Worm (Caenorhabditis elegans) whole organism, L4/young adult: Measurements from ENCODE around the gene C39E6.2.
A peak's percentile ranks its signal among the peaks of the same experiment; 100 is the strongest.

ENCODE experiments used
- W03F9.2 ChIP-seq: fragments of 150-350 bp; optimal IDR thresholded peaks from 2 replicates; lab custom pipeline; 2014; ENCODE audit warnings: missing biosample characterization, missing genetic modification characterization
- him-1 ChIP-seq: sonication (generic microtip); optimal IDR thresholded peaks from 2 replicates; lab custom pipeline; 2016; ENCODE audit warnings: missing genotype, missing genetic modification reagents, missing genetic modification characterization, missing compliant biosample characterization

DNA sequence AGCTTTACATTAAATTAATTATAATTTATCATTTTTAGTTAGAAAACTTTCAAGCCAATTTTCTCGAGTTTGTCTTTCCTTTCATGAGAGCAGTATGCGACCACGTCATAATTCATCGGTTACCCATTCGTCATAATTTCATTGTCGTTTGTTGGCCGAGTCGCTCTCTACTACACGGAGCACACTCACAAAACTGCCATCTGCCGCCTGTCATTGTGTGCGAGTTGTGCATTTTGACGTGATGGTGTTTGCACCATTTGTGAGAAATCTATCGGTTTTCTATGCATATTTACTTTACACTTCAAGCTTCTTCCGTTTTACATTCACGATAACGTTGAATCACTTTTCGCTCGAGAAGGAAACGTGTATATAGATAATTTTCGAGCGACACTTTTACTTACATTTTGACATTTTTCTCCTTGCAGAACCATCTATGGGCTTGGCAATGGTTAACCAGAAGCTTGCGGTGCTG, 48.1 kb downstream of the C39E6.2 start, which contains the start of gene dhhc-10:
- TF ChIP-seq him-1 (tag; lab: Kevin White, UChicago) (no peak), W03F9.2 (tag; lab: Kevin White, UChicago) (peak; percentile 11)
